Worm (Caenorhabditis elegans): Measurements from ENCODE around the gene ucr-1.

ucr-1 gene

DNA sequence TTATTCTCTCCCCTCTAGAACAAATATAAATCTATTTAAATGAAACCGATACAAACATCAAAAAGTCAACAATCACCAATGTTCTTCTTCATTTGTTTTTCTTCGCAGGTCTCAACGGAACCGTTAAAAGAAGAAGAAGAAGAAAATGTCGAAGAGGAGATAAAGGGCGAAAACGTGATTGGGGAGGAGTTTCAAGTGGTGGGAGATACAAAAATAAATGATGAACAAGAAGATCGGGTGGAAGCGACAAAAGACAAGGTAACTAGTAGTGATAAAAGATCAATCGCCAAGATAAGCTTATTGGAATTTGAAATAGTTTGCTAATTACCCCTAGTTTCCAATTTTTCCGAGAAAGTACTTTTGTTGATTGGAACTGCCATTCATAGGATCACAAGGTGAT lies 41.7 kb upstream of the ucr-1 start (continued):
- TF ChIP-seq egl-27 (tag; optimal IDR thresholded peaks at IDR 0.05) (no peak), fos-1 (tag; optimal IDR thresholded peaks at IDR 0.05) (peak; percentile 29), nhr-23 (tag; optimal IDR thresholded peaks at IDR 0.05) (no peak), lin-11 (tag; optimal IDR thresholded peaks at IDR 0.05) (no peak), lin-13 (GFP tag; optimal IDR thresholded peaks at IDR 0.05) (no peak)

DNA sequence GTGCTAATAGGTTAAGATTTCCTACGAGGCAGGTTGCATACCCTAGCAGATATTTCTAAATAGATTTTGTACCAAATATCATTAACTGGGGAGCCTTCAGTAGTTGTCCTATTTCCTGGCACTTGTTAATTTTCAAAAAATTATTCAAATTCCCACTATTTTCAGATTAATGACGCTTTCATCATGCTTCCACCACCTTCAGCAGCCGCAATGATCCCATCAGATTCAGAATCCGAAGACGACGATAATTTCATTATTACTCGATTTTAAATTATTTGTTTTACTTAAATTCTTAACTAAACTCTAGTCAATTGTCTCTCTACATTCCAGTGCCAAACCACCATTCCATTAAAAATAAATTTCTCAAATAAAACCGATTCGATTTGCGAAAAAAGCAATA lies 41.1 kb upstream of the ucr-1 start:
- TF ChIP-seq nhr-12 (tag; optimal IDR thresholded peaks at IDR 0.05) (no peak), skn-1 (tag; optimal IDR thresholded peaks at IDR 0.05) (no peak), lin-39 (tag; optimal IDR thresholded peaks at IDR 0.05) (no peak), nhr-237 (tag; optimal IDR thresholded peaks at IDR 0.05) (no peak), nhr-21 (tag; optimal IDR thresholded peaks at IDR 0.05) (no peak), nhr-129 (tag; optimal IDR thresholded peaks at IDR 0.05) (peak; percentile 26), nhr-10 (tag; optimal IDR thresholded peaks at IDR 0.05) (no peak), lsy-2 (tag; optimal IDR thresholded peaks at IDR 0.05) (peak in 1 of 2 experiments; percentile 19), lin-13 (GFP tag; optimal IDR thresholded peaks at IDR 0.05) (peak; percentile 31), elt-3 (tag; optimal IDR thresholded peaks at IDR 0.05) (no peak), sma-3 (GFP tag; optimal IDR thresholded peaks at IDR 0.05) (peak; percentile 24), ama-1 (optimal IDR thresholded peaks at IDR 0.05) (peak; percentile 79), ztf-4 (tag; optimal IDR thresholded peaks at IDR 0.05) (peak; percentile 46), gmeb-1 (tag; optimal IDR thresholded peaks at IDR 0.05) (no peak), crh-2 (tag; optimal IDR thresholded peaks at IDR 0.05) (peak; percentile 8), unc-62 (GFP tag; optimal IDR thresholded peaks at IDR 0.05) (no peak), peb-1 (tag; optimal IDR thresholded peaks at IDR 0.05) (no peak)

DNA sequence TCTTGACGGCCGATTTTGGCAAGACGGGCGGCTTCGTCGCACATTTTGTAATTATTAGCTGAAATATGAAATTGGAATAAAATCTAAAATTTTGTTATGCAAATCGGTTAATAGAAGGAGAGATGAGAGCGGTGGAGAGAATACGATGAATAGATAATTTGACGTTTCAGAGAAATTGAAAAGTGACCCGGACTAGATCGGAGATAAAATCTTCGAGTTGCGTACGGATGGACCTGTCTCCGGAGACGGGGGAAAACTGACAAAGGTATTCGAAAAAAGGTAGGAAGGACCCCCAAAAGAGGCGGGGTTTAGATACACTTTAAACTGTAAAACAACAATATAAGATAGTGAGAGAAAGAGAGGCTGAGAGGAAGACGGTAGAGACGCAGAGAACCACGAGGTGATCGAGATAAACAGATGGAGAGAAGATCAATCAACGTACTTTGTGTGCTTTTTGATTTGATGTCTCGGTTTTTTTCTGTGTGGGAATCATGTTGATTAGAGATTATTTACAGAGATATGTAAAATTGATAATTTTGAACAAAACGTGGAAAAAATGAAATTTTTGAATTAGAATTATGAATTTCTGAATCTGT lies 39.8 kb upstream of the ucr-1 start, which contains the start of gene F09F7.6:
Gene F09F7.6 (minus strand): TSS at position 64 of the 596 bp plus-strand sequence.
- TF ChIP-seq crh-2 (tag; optimal IDR thresholded peaks at IDR 0.05) (peak; percentile 78), lsy-2 (tag; optimal IDR thresholded peaks at IDR 0.05) (peak in 1 of 2 experiments; percentile 74), ama-1 (optimal IDR thresholded peaks at IDR 0.05) (peak; percentile 15), fos-1 (tag; optimal IDR thresholded peaks at IDR 0.05) (peak; percentile 51), gmeb-1 (tag; optimal IDR thresholded peaks at IDR 0.05) (peak; percentile 60), peb-1 (tag; optimal IDR thresholded peaks at IDR 0.05) (no peak), nhr-21 (tag; optimal IDR thresholded peaks at IDR 0.05) (peak; percentile 74), unc-62 (GFP tag; optimal IDR thresholded peaks at IDR 0.05) (no peak), egl-27 (tag; optimal IDR thresholded peaks at IDR 0.05) (no peak), F13H6.1 (tag; optimal IDR thresholded peaks at IDR 0.05) (peak; percentile 75), sma-3 (GFP tag; optimal IDR thresholded peaks at IDR 0.05) (peak; percentile 82), elt-1 (tag; optimal IDR thresholded peaks at IDR 0.05) (peak; percentile 40), mdl-1 (tag; optimal IDR thresholded peaks at IDR 0.05) (peak; percentile 65 to 68), ztf-4 (tag; optimal IDR thresholded peaks at IDR 0.05) (peak; percentile 46), nhr-129 (tag; optimal IDR thresholded peaks at IDR 0.05) (peak; percentile 91), lin-13 (GFP tag; optimal IDR thresholded peaks at IDR 0.05) (no peak), zag-1 (tag; optimal IDR thresholded peaks at IDR 0.05) (no peak), sma-9 (GFP tag; optimal IDR thresholded peaks at IDR 0.05) (peak; percentile 95), sma-9 (tag; optimal IDR thresholded peaks at IDR 0.05) (peak; percentile 36), ceh-16 (tag; optimal IDR thresholded peaks at IDR 0.05) (no peak), blmp-1 (tag; optimal IDR thresholded peaks at IDR 0.05; ENCODE audit: insufficient read depth) (peak; percentile 48), nhr-25 (tag; optimal IDR thresholded peaks at IDR 0.05) (peak; percentile 79), C34F6.9 (tag; optimal IDR thresholded peaks at IDR 0.05) (peak; percentile 65), nhr-12 (tag; optimal IDR thresholded peaks at IDR 0.05) (no peak), ztf-1 (GFP tag; conservative IDR thresholded peaks at IDR 0.05) (no peak)

DNA sequence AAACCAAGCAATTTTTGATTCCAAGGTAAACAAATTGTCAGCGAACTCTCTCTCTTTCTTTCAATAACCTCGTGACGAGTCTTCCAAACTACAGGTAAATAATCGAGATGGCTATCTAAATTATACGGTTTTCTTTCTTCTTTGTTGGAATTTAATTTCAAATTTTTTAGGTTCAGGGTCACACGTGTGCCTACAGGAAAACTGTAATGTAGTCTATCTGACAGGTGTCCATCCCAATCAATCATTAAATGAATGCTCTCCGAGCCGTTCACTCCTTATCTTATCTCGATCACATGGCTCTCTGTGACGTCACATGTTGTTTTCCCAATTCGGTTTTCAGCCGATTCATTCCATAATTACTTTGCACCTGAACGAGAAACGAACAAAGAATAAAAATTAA lies 38.8 kb upstream of the ucr-1 start:
- TF ChIP-seq C34F6.9 (tag; optimal IDR thresholded peaks at IDR 0.05): peak; percentile 16
- no peak for TF ChIP-seq nhr-10 (tag; optimal IDR thresholded peaks at IDR 0.05)
- TF ChIP-seq ztf-11 (tag; optimal IDR thresholded peaks at IDR 0.05): no peak
- peak; percentile 62 for TF ChIP-seq nhr-25 (tag; optimal IDR thresholded peaks at IDR 0.05)
- no peak for TF ChIP-seq lsy-2 (tag; optimal IDR thresholded peaks at IDR 0.05)
- TF ChIP-seq ama-1 (optimal IDR thresholded peaks at IDR 0.05): peak; percentile 46
- TF ChIP-seq crh-2 (tag; optimal IDR thresholded peaks at IDR 0.05): peak; percentile 36
- TF ChIP-seq ztf-4 (tag; optimal IDR thresholded peaks at IDR 0.05): no peak
- no peak for TF ChIP-seq mdl-1 (tag; optimal IDR thresholded peaks at IDR 0.05)
- TF ChIP-seq sma-9 (GFP tag; optimal IDR thresholded peaks at IDR 0.05): no peak
- TF ChIP-seq sma-9 (tag; optimal IDR thresholded peaks at IDR 0.05): no peak
- TF ChIP-seq elt-1 (tag; optimal IDR thresholded peaks at IDR 0.05): no peak
- TF ChIP-seq zag-1 (tag; optimal IDR thresholded peaks at IDR 0.05): no peak
- TF ChIP-seq dmd-4 (tag; optimal IDR thresholded peaks at IDR 0.05): no peak
- no peak for TF ChIP-seq nhr-6 (tag; optimal IDR thresholded peaks at IDR 0.05)

Measured in whole organism, L2 larva.